Fruit fly (Drosophila melanogaster) whole organism, embryonic: ENCODE measurements around the gene CheB38b.
A peak's percentile ranks its signal among the peaks of the same experiment; 100 is the strongest.

Experiments used
- Abd-B ChIP-seq: fragments of 200-800 bp; sonication (Bioruptor generic); optimal IDR thresholded peaks from 2 replicates; lab custom pipeline; 2018; ENCODE audit warnings: missing biosample characterization, mild to moderate bottlenecking, missing genetic modification characterization, moderate library complexity
- Adf1 ChIP-seq: fragments of 200-800 bp; sonication (Bioruptor generic); IDR thresholded peaks from 2 replicates; pipeline ENCODE4 v1.3.6; 2022; ENCODE audit warnings: missing biosample characterization, missing genetic modification characterization
- CG11398 ChIP-seq: fragments of 200-800 bp; sonication (Bioruptor generic); optimal IDR thresholded peaks from 2 replicates; lab custom pipeline; 2016; ENCODE audit warnings: missing biosample characterization, missing genetic modification characterization
- CG11560 ChIP-seq: fragments of 200-800 bp; sonication (Bioruptor generic); IDR thresholded peaks from 3 replicates; pipeline ENCODE4 v1.3.6; 2022; ENCODE audit warnings: missing biosample characterization, missing genetic modification characterization
- CG12155 ChIP-seq: fragments of 200-800 bp; sonication (Bioruptor generic); optimal IDR thresholded peaks from 3 replicates; lab custom pipeline; 2016; ENCODE audit warnings: missing biosample characterization, missing genetic modification characterization
- CG12299 ChIP-seq: fragments of 200-800 bp; sonication (Bioruptor generic); optimal IDR thresholded peaks from 2 replicates; lab custom pipeline; 2018; ENCODE audit warnings: missing biosample characterization, mild to moderate bottlenecking, missing genetic modification characterization
- CG12659 ChIP-seq: fragments of 200-800 bp; sonication (Bioruptor generic); optimal IDR thresholded peaks from 3 replicates; lab custom pipeline; 2017; ENCODE audit warnings: mild to moderate bottlenecking, missing biosample characterization, missing genetic modification reagents, missing genetic modification characterization
- CG12942 ChIP-seq: fragments of 200-800 bp; sonication (Bioruptor generic); optimal IDR thresholded peaks from 3 replicates; lab custom pipeline; 2016; ENCODE audit warnings: missing biosample characterization, missing genetic modification characterization
- CG13287 ChIP-seq: fragments of 200-800 bp; sonication (Bioruptor generic); IDR thresholded peaks from 2 replicates; pipeline ENCODE4 v1.3.6; 2022; ENCODE audit warnings: missing biosample characterization, missing genetic modification characterization; ENCODE audit not compliant: partially characterized antibody
- CG1603 ChIP-seq: fragments of 200-800 bp; sonication (Bioruptor generic); optimal IDR thresholded peaks from 2 replicates; lab custom pipeline; 2019; ENCODE audit warnings: missing biosample characterization, mild to moderate bottlenecking, missing genetic modification characterization, moderate library complexity
- CG2120 ChIP-seq: fragments of 200-800 bp; sonication (Bioruptor generic); optimal IDR thresholded peaks from 3 replicates; lab custom pipeline; 2016; ENCODE audit warnings: missing biosample characterization, missing genetic modification characterization
- CG2889 ChIP-seq: fragments of 200-800 bp; sonication (Bioruptor generic); IDR thresholded peaks from 3 replicates; pipeline ENCODE4 v1.3.6; 2022; ENCODE audit warnings: missing biosample characterization, missing genetic modification characterization
- CG30403 ChIP-seq: fragments of 200-800 bp; sonication (Bioruptor generic); optimal IDR thresholded peaks from 3 replicates; lab custom pipeline; 2016; ENCODE audit warnings: missing biosample characterization, missing genetic modification characterization
- CG31365 ChIP-seq: fragments of 200-800 bp; sonication (Bioruptor generic); optimal IDR thresholded peaks from 2 replicates; lab custom pipeline; 2018; ENCODE audit warnings: missing biosample characterization, mild to moderate bottlenecking, missing genetic modification characterization
- CG33557 ChIP-seq: fragments of 200-800 bp; sonication (Bioruptor generic); optimal IDR thresholded peaks from 2 replicates; lab custom pipeline; 2019; ENCODE audit warnings: missing biosample characterization, mild to moderate bottlenecking, missing genetic modification characterization, moderate library complexity
- CG34422 ChIP-seq: fragments of 200-800 bp; sonication (Bioruptor generic); IDR thresholded peaks from 3 replicates; pipeline ENCODE4 v1.3.6; 2022; ENCODE audit warnings: missing biosample characterization, missing genetic modification characterization
- CG3847 ChIP-seq: fragments of 200-800 bp; sonication (Bioruptor generic); IDR thresholded peaks from 2 replicates; pipeline ENCODE4 v1.3.6; 2022; ENCODE audit warnings: missing biosample characterization, missing genetic modification characterization
- CG7987 ChIP-seq: fragments of 200-800 bp; sonication (Bioruptor generic); optimal IDR thresholded peaks from 2 replicates; lab custom pipeline; 2018; ENCODE audit warnings: missing biosample characterization, mild to moderate bottlenecking, missing genetic modification characterization, moderate library complexity
- CTCF ChIP-seq: fragments of 200-800 bp; sonication (Bioruptor generic); optimal IDR thresholded peaks from 2 replicates; lab custom pipeline; 2017; ENCODE audit warnings: missing biosample characterization, mild to moderate bottlenecking, missing genetic modification characterization, moderate library complexity
- CkIIα-i1 ChIP-seq: fragments of 200-800 bp; sonication (Bioruptor generic); IDR thresholded peaks from 2 replicates; pipeline ENCODE4 v1.3.6; 2022; ENCODE audit warnings: missing biosample characterization, missing genetic modification characterization
- D19B ChIP-seq: fragments of 200-800 bp; sonication (Bioruptor generic); optimal IDR thresholded peaks from 2 replicates; lab custom pipeline; 2017; ENCODE audit warnings: missing biosample characterization, mild to moderate bottlenecking, missing genetic modification characterization
- Dad ChIP-seq: fragments of 200-800 bp; sonication (Bioruptor generic); optimal IDR thresholded peaks from 3 replicates; lab custom pipeline; 2016; ENCODE audit warnings: missing biosample characterization, missing genetic modification characterization
- Deaf1 ChIP-seq: fragments of 200-800 bp; optimal IDR thresholded peaks from 3 replicates; lab custom pipeline; 2019; ENCODE audit warnings: missing biosample characterization, mild to moderate bottlenecking, missing genetic modification characterization, moderate library complexity
- Dek ChIP-seq: fragments of 200-800 bp; sonication (Bioruptor generic); optimal IDR thresholded peaks from 3 replicates; lab custom pipeline; 2019; ENCODE audit warnings: missing biosample characterization, mild to moderate bottlenecking, missing genetic modification characterization, moderate library complexity
- E2f2 ChIP-seq: fragments of 200-800 bp; sonication (Bioruptor generic); IDR thresholded peaks from 2 replicates; pipeline ENCODE4 v1.3.6; 2022; ENCODE audit warnings: missing biosample characterization, missing genetic modification characterization
- HmgZ ChIP-seq: fragments of 200-800 bp; sonication (Bioruptor generic); optimal IDR thresholded peaks from 2 replicates; lab custom pipeline; 2018; ENCODE audit warnings: missing biosample characterization, mild to moderate bottlenecking, missing genetic modification characterization
- Hr3 ChIP-seq: fragments of 200-800 bp; sonication (Bioruptor generic); optimal IDR thresholded peaks from 3 replicates; lab custom pipeline; 2016; ENCODE audit warnings: missing biosample characterization, missing genetic modification characterization
- Med ChIP-seq: fragments of 200-800 bp; sonication (Bioruptor generic); peaks from one replicate; lab custom pipeline; 2016; ENCODE audit warnings: missing biosample characterization, missing genetic modification characterization, mild to moderate bottlenecking, inconsistent platforms, moderate library complexity
- Myb ChIP-seq: fragments of 200-800 bp; sonication (Bioruptor generic); optimal IDR thresholded peaks from 2 replicates; lab custom pipeline; 2016; ENCODE audit warnings: missing biosample characterization, missing genetic modification characterization
- Nf-YA ChIP-seq: fragments of 200-800 bp; sonication (Bioruptor generic); IDR thresholded peaks from 2 replicates; pipeline ENCODE4 v1.3.6; 2022; ENCODE audit warnings: missing biosample characterization, missing genetic modification characterization
- NfI ChIP-seq: fragments of 200-800 bp; sonication (Bioruptor generic); optimal IDR thresholded peaks from 3 replicates; lab custom pipeline; 2018; ENCODE audit warnings: missing biosample characterization, mild to moderate bottlenecking, missing genetic modification characterization, moderate library complexity
- Rfx ChIP-seq: fragments of 200-800 bp; sonication (Bioruptor generic); IDR thresholded peaks from 2 replicates; pipeline ENCODE4 v1.3.6; 2022; ENCODE audit warnings: missing biosample characterization, missing genetic modification characterization
- TFAM ChIP-seq: fragments of 200-800 bp; sonication (Bioruptor generic); optimal IDR thresholded peaks from 2 replicates; lab custom pipeline; 2017; ENCODE audit warnings: missing biosample characterization, missing genetic modification characterization, inconsistent platforms
- dimm ChIP-seq: fragments of 200-800 bp; sonication (Bioruptor generic); IDR thresholded peaks from 2 replicates; pipeline ENCODE4 v1.3.6; 2022; ENCODE audit warnings: missing biosample characterization, missing genetic modification characterization
- fd102C ChIP-seq: fragments of 200-800 bp; sonication (Bioruptor generic); optimal IDR thresholded peaks from 2 replicates; lab custom pipeline; 2018; ENCODE audit warnings: missing biosample characterization, mild to moderate bottlenecking, missing genetic modification characterization, moderate library complexity
- fru ChIP-seq: fragments of >200 bp; optimal IDR thresholded peaks from 2 replicates; lab custom pipeline; 2017
- gem ChIP-seq: fragments of 200-800 bp; sonication (Bioruptor generic); optimal IDR thresholded peaks from 2 replicates; lab custom pipeline; 2019; ENCODE audit warnings: missing biosample characterization, mild to moderate bottlenecking, missing genetic modification characterization, moderate library complexity
- gsb ChIP-seq: fragments of 200-800 bp; sonication (Bioruptor generic); IDR thresholded peaks from 2 replicates; pipeline ENCODE4 v1.3.6; 2022; ENCODE audit warnings: missing biosample characterization, missing genetic modification characterization
- hbn ChIP-seq: fragments of 200-800 bp; sonication (Bioruptor generic); IDR thresholded peaks from 2 replicates; pipeline ENCODE4 v1.3.6; 2022; ENCODE audit warnings: missing biosample characterization, missing genetic modification characterization; ENCODE audit not compliant: partially characterized antibody
- knrl ChIP-seq: fragments of 200-800 bp; sonication (Bioruptor generic); IDR thresholded peaks from 3 replicates; pipeline ENCODE4 v1.3.6; 2022; ENCODE audit warnings: missing biosample characterization, missing genetic modification characterization; ENCODE audit not compliant: partially characterized antibody
- lbe ChIP-seq: fragments of 200-800 bp; sonication (Bioruptor generic); optimal IDR thresholded peaks from 2 replicates; lab custom pipeline; 2016; ENCODE audit warnings: missing biosample characterization, mild to moderate bottlenecking, missing genetic modification characterization
- lola ChIP-seq, 3 experiments: fragments of >200 bp in 2 of 3; fragments of 200-800 bp in 1 of 3; sonication (Bioruptor generic) in 1 of 3; optimal IDR thresholded peaks; 2 replicates each; lab custom pipeline; 2017 to 2019; ENCODE audit warnings: missing biosample characterization in 3 of 3, missing genetic modification characterization in 3 of 3, mild to moderate bottlenecking in 1 of 3, moderate library complexity in 1 of 3
- otp ChIP-seq: fragments of 200-800 bp; sonication (Bioruptor generic); IDR thresholded peaks from 3 replicates; pipeline ENCODE4, ENCODE4 v1.3.6; 2022; ENCODE audit warnings: missing biosample characterization, missing genetic modification characterization
- pb ChIP-seq: fragments of 200-800 bp; sonication (Bioruptor generic); optimal IDR thresholded peaks from 3 replicates; lab custom pipeline; 2016; ENCODE audit warnings: missing biosample characterization, missing genetic modification characterization
- pfk ChIP-seq: fragments of 200-800 bp; sonication (Bioruptor generic); optimal IDR thresholded peaks from 2 replicates; lab custom pipeline; 2018; ENCODE audit warnings: missing biosample characterization, mild to moderate bottlenecking, missing genetic modification characterization, moderate library complexity
- scrt ChIP-seq: fragments of 200-800 bp; sonication (Bioruptor generic); optimal IDR thresholded peaks from 2 replicates; lab custom pipeline; 2018; ENCODE audit warnings: missing biosample characterization, mild to moderate bottlenecking, missing genetic modification characterization, moderate library complexity
- sisA ChIP-seq: fragments of 200-800 bp; sonication (Bioruptor generic); IDR thresholded peaks from 2 replicates; pipeline ENCODE4 v1.3.6; 2022; ENCODE audit warnings: missing biosample characterization, missing genetic modification characterization
- tll ChIP-seq, 2 experiments: fragments of 200-800 bp in 1 of 2; fragments of >200 bp in 1 of 2; sonication (Bioruptor generic) in 1 of 2; optimal IDR thresholded peaks; 2 replicates each; lab custom pipeline; 2017 to 2019; ENCODE audit warnings: missing biosample characterization in 2 of 2, missing genetic modification characterization in 2 of 2, mild to moderate bottlenecking in 1 of 2, moderate library complexity in 1 of 2
- toy ChIP-seq: fragments of 200-800 bp; sonication (Bioruptor generic); IDR thresholded peaks from 2 replicates; pipeline ENCODE4 v1.3.6; 2022; ENCODE audit warnings: missing biosample characterization, missing genetic modification characterization
- tup ChIP-seq: fragments of 200-800 bp; sonication (Bioruptor generic); optimal IDR thresholded peaks from 2 replicates; lab custom pipeline; 2016; ENCODE audit warnings: missing biosample characterization, mild to moderate bottlenecking, missing genetic modification characterization, moderate library complexity
- vvl ChIP-seq: fragments of 200-800 bp; sonication (Bioruptor generic); IDR thresholded peaks from 2 replicates; pipeline ENCODE4 v1.3.6; 2022; ENCODE audit warnings: missing biosample characterization, missing genetic modification characterization
- z ChIP-seq: fragments of 200-800 bp; sonication (Bioruptor generic); IDR thresholded peaks from 3 replicates; pipeline ENCODE4 v1.3.6; 2022; ENCODE audit warnings: missing biosample characterization, missing genetic modification characterization

The CheB38b gene

DNA sequence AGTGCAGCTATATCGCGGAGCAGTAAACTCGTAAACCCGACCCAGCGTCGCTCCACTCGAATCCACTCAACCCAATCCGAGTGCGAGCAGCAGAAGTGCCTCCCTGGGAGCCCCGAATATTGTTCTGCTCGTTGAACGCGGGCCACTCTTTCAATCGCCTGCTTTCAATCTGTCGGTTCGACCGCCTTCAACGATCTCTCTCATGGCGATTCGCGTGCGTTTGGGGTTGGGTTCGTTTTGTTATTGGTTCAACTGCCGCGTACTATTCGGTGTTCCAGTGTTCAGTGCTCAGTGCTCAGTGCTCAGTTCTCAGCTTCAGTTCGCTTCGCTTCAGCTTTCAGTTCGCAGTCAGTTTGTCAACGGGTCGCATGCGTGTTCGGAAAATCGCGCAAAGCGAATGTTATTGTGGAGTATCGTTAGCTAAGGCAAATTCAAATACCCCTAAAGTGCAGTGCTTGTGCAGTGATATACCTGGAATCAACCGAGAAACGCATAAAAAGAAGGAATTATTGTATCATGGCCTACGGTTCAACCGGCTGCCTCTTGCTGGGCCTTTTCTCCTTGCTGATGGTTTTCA lies 23.5 kb upstream of the CheB38b start, which contains the start of gene CG31676 (continued):
- TF ChIP-seq CG1603 (no peak), scrt (GFP tag; lab: Kevin White, UChicago) (no peak), Abd-B (GFP tag; lab: Kevin White, UChicago) (no peak), CTCF (GFP tag; lab: Kevin White, UChicago) (no peak), CG2889 (GFP tag; lab: Robert Waterston, UW) (no peak), gsb (GFP tag; lab: Robert Waterston, UW) (no peak), CG12659 (GFP tag; lab: Kevin White, UChicago) (no peak), CG12299 (tag; lab: Kevin White, UChicago) (no peak), E2f2 (GFP tag; lab: Robert Waterston, UW) (no peak), dimm (no peak), Hr3 (GFP tag; lab: Kevin White, UChicago) (no peak), tll (GFP tag; optimal IDR thresholded peaks at IDR 0.05; lab: Kevin White, UChicago) (no peak), fd102C (GFP tag; lab: Kevin White, UChicago) (no peak), hbn (GFP tag; lab: Robert Waterston, UW) (no peak), TFAM (no peak), NfI (peak; percentile 10), CkIIα-i1 (no peak), tup (GFP tag; lab: Kevin White, UChicago) (no peak), CG11560 (tag; lab: Robert Waterston, UW) (no peak), knrl (GFP tag; lab: Robert Waterston, UW) (no peak), Nf-YA (GFP tag; lab: Robert Waterston, UW) (no peak), lbe (GFP tag; lab: Kevin White, UChicago) (no peak), otp (GFP tag; lab: Robert Waterston, UW) (no peak), pb (GFP tag; lab: Kevin White, UChicago) (no peak), CG2120 (no peak), Dad (no peak), CG33557 (GFP tag; lab: Kevin White, UChicago) (no peak), pfk (no peak), Adf1 (GFP tag; lab: Robert Waterston, UW) (no peak), CG12155 (GFP tag; lab: Kevin White, UChicago) (no peak), CG30403 (GFP tag; lab: Kevin White, UChicago) (no peak), Rfx (GFP tag; lab: Robert Waterston, UW) (peak; percentile 51; the same call in 1 of the 2 replicates), gem (tag; lab: Kevin White, UChicago) (no peak), lola (GFP tag; optimal IDR thresholded peaks at IDR 0.05; lab: Kevin White, UChicago) (no peak), fru (no peak), HmgZ (tag; lab: Kevin White, UChicago) (no peak), CG11398 (GFP tag; lab: Kevin White, UChicago) (no peak), CG13287 (GFP tag; lab: Robert Waterston, UW) (no peak), z (GFP tag; lab: Robert Waterston, UW) (peak; percentile 74), CG7987 (GFP tag; lab: Kevin White, UChicago) (peak; percentile 53), Med (peak; percentile 78), Myb (no peak), CG12942 (GFP tag; lab: Kevin White, UChicago) (no peak), sisA (no peak), CG34422 (no peak), CG31365 (tag; lab: Kevin White, UChicago) (no peak), Dek (tag; lab: Kevin White, UChicago) (no peak), vvl (no peak), Deaf1 (peak; percentile 41), CG3847 (no peak), toy (GFP tag; lab: Robert Waterston, UW) (no peak), D19B (GFP tag; lab: Kevin White, UChicago) (no peak)
